Fruit fly (Drosophila melanogaster) whole organism, prepupa: ENCODE data around the gene Syx13.

Source experiments
- Blimp-1 ChIP-seq: fragments of 200-800 bp; sonication (Bioruptor generic); optimal IDR thresholded peaks from 3 replicates; lab custom pipeline; 2017; ENCODE audit warnings: missing biosample characterization, missing genetic modification characterization, mild to moderate bottlenecking, moderate library complexity, missing genetic modification reagents
- CG10631 ChIP-seq: fragments of 200-800 bp; sonication (Bioruptor generic); optimal IDR thresholded peaks from 2 replicates; lab custom pipeline; 2016; ENCODE audit warnings: missing biosample characterization, missing genetic modification characterization
- CG10669 ChIP-seq: fragments of 200-800 bp; sonication (Bioruptor generic); optimal IDR thresholded peaks from 3 replicates; lab custom pipeline; 2018; ENCODE audit warnings: missing biosample characterization, mild to moderate bottlenecking, missing genetic modification characterization, moderate library complexity
- CG11294 ChIP-seq: fragments of 200-800 bp; sonication (Bioruptor generic); IDR thresholded peaks from 2 replicates; pipeline ENCODE4 v1.3.6; 2022; ENCODE audit warnings: missing biosample characterization, missing genetic modification characterization
- CG1621 ChIP-seq: fragments of 200-800 bp; sonication (Bioruptor generic); optimal IDR thresholded peaks from 3 replicates; lab custom pipeline; 2018; ENCODE audit warnings: missing biosample characterization, mild to moderate bottlenecking, missing genetic modification characterization
- CG3032 ChIP-seq: fragments of 200-800 bp; optimal IDR thresholded peaks from 2 replicates; lab custom pipeline; 2019; ENCODE audit warnings: missing biosample characterization, mild to moderate bottlenecking, missing genetic modification characterization, moderate library complexity
- CG31627 ChIP-seq: fragments of 200-800 bp; sonication (Bioruptor generic); optimal IDR thresholded peaks from 3 replicates; lab custom pipeline; 2016; ENCODE audit warnings: missing biosample characterization, missing genetic modification characterization
- CG32006 ChIP-seq: fragments of 200-800 bp; sonication (Bioruptor generic); optimal IDR thresholded peaks from 3 replicates; lab custom pipeline; 2017; ENCODE audit warnings: missing biosample characterization, mild to moderate bottlenecking, missing genetic modification characterization
- CG34406 ChIP-seq: fragments of 200-800 bp; sonication (Bioruptor generic); optimal IDR thresholded peaks from 3 replicates; lab custom pipeline; 2016; ENCODE audit warnings: missing biosample characterization, missing genetic modification characterization
- CG3919 ChIP-seq: fragments of 200-800 bp; sonication (Bioruptor generic); optimal IDR thresholded peaks from 3 replicates; lab custom pipeline; 2016; ENCODE audit warnings: missing biosample characterization, missing genetic modification characterization
- CG6163 ChIP-seq: fragments of 200-800 bp; sonication (Bioruptor generic); IDR thresholded peaks from 3 replicates; pipeline ENCODE4 v1.3.6; 2022; ENCODE audit warnings: missing biosample characterization, missing genetic modification characterization
- CG6276 ChIP-seq: fragments of 200-800 bp; sonication (Bioruptor generic); optimal IDR thresholded peaks from 2 replicates; lab custom pipeline; 2017; ENCODE audit warnings: missing biosample characterization, mild to moderate bottlenecking, missing genetic modification characterization
- CG6792 ChIP-seq: fragments of 200-800 bp; sonication (Bioruptor generic); optimal IDR thresholded peaks from 3 replicates; lab custom pipeline; 2016; ENCODE audit warnings: missing biosample characterization, missing genetic modification characterization
- CG6808 ChIP-seq: fragments of 200-800 bp; sonication (Bioruptor generic); optimal IDR thresholded peaks from 3 replicates; lab custom pipeline; 2017; ENCODE audit warnings: missing biosample characterization, missing genetic modification characterization, mild to moderate bottlenecking, moderate library complexity, missing genetic modification reagents
- CG6854 ChIP-seq: fragments of 200-800 bp; sonication (Bioruptor generic); optimal IDR thresholded peaks from 2 replicates; lab custom pipeline; 2017; ENCODE audit warnings: missing biosample characterization, mild to moderate bottlenecking, missing genetic modification characterization
- CG8319 ChIP-seq: fragments of 200-800 bp; sonication (Bioruptor generic); optimal IDR thresholded peaks from 3 replicates; lab custom pipeline; 2016; ENCODE audit warnings: missing biosample characterization, missing genetic modification characterization
- CG8632 ChIP-seq: fragments of 200-800 bp; sonication (Bioruptor generic); optimal IDR thresholded peaks from 3 replicates; lab custom pipeline; 2016; ENCODE audit warnings: missing biosample characterization, missing genetic modification characterization
- Eip75B ChIP-seq: fragments of 200-800 bp; sonication (Bioruptor generic); optimal IDR thresholded peaks from 3 replicates; lab custom pipeline; 2016; ENCODE audit warnings: missing biosample characterization, missing genetic modification characterization
- Eip78C ChIP-seq: fragments of 200-800 bp; sonication (Bioruptor generic); peaks from one replicate; lab custom pipeline; 2016; ENCODE audit warnings: missing biosample characterization, missing genetic modification characterization
- Eip93F ChIP-seq: fragments of 200-800 bp; sonication (Bioruptor generic); optimal IDR thresholded peaks from 2 replicates; lab custom pipeline; 2016; ENCODE audit warnings: missing biosample characterization, mild to moderate bottlenecking, missing genetic modification characterization
- Hr39 ChIP-seq: fragments of 200-800 bp; sonication (Bioruptor generic); optimal IDR thresholded peaks from 2 replicates; lab custom pipeline; 2016; ENCODE audit warnings: missing biosample characterization, missing genetic modification characterization
- Lpt ChIP-seq: fragments of 200-800 bp; sonication (Bioruptor generic); optimal IDR thresholded peaks from 3 replicates; lab custom pipeline; 2016; ENCODE audit warnings: missing biosample characterization, missing genetic modification characterization
- Met ChIP-seq: fragments of 200-800 bp; sonication (Bioruptor generic); optimal IDR thresholded peaks from 3 replicates; lab custom pipeline; 2016; ENCODE audit warnings: missing biosample characterization, missing genetic modification characterization
- OdsH ChIP-seq: fragments of 200-800 bp; sonication (Bioruptor generic); optimal IDR thresholded peaks from 3 replicates; lab custom pipeline; 2016; ENCODE audit warnings: missing biosample characterization, missing genetic modification characterization
- Smox ChIP-seq: fragments of 200-800 bp; sonication (Bioruptor generic); optimal IDR thresholded peaks from 3 replicates; lab custom pipeline; 2016; ENCODE audit warnings: missing biosample characterization, missing genetic modification characterization
- Sox102F ChIP-seq: fragments of 200-800 bp; sonication (Bioruptor generic); optimal IDR thresholded peaks from 2 replicates; lab custom pipeline; 2016; ENCODE audit warnings: missing biosample characterization, mild to moderate bottlenecking, missing genetic modification characterization
- achi ChIP-seq: fragments of 200-800 bp; sonication (Bioruptor generic); optimal IDR thresholded peaks from 3 replicates; lab custom pipeline; 2016; ENCODE audit warnings: missing biosample characterization, missing genetic modification characterization
- acj6 ChIP-seq: fragments of 200-800 bp; sonication (Bioruptor generic); optimal IDR thresholded peaks from 3 replicates; lab custom pipeline; 2016; ENCODE audit warnings: missing biosample characterization, missing genetic modification characterization
- cyc ChIP-seq: fragments of 200-800 bp; sonication (Bioruptor generic); optimal IDR thresholded peaks from 3 replicates; lab custom pipeline; 2016; ENCODE audit warnings: missing biosample characterization, missing genetic modification characterization
- dsx ChIP-seq: fragments of 200-800 bp; optimal IDR thresholded peaks from 3 replicates; lab custom pipeline; 2019; ENCODE audit warnings: missing biosample characterization, mild to moderate bottlenecking, missing genetic modification characterization, moderate library complexity; ENCODE audit not compliant: poor library complexity, severe bottlenecking
- esn ChIP-seq: fragments of 200-800 bp; sonication (Bioruptor generic); optimal IDR thresholded peaks from 2 replicates; lab custom pipeline; 2016; ENCODE audit warnings: missing biosample characterization, mild to moderate bottlenecking, missing genetic modification characterization, moderate library complexity
- fkh ChIP-seq: fragments of 200-800 bp; sonication (Bioruptor generic); optimal IDR thresholded peaks from 3 replicates; lab custom pipeline; 2017; ENCODE audit warnings: missing biosample characterization, mild to moderate bottlenecking, missing genetic modification characterization, moderate library complexity
- lz ChIP-seq: fragments of 200-800 bp; sonication (Bioruptor generic); optimal IDR thresholded peaks from 3 replicates; lab custom pipeline; 2016; ENCODE audit warnings: missing biosample characterization, missing genetic modification characterization
- pdm3 ChIP-seq: fragments of 200-800 bp; sonication (Bioruptor generic); optimal IDR thresholded peaks from 3 replicates; lab custom pipeline; 2016; ENCODE audit warnings: missing biosample characterization, missing genetic modification characterization
- salr ChIP-seq, 2 experiments: fragments of 200-800 bp; sonication (Bioruptor generic); optimal IDR thresholded peaks; 3 replicates each; lab custom pipeline; 2016 to 2018; ENCODE audit warnings: missing biosample characterization in 2 of 2, missing genetic modification characterization in 2 of 2, mild to moderate bottlenecking in 1 of 2
- ss ChIP-seq, 2 experiments: fragments of 200-800 bp; sonication (Bioruptor generic); optimal IDR thresholded peaks; 2 replicates in 1 of 2; 3 replicates in 1 of 2; lab custom pipeline; 2017 to 2018; ENCODE audit warnings: mild to moderate bottlenecking in 2 of 2, missing biosample characterization in 2 of 2, missing genetic modification characterization in 2 of 2, moderate library complexity in 1 of 2
- svp ChIP-seq: fragments of 200-800 bp; sonication (Bioruptor generic); peaks from one replicate; lab custom pipeline; 2016; ENCODE audit warnings: missing biosample characterization, missing genetic modification characterization
- topi ChIP-seq: fragments of 200-800 bp; sonication (Bioruptor generic); optimal IDR thresholded peaks from 3 replicates; lab custom pipeline; 2016; ENCODE audit warnings: missing biosample characterization, missing genetic modification characterization

Syx13 gene

dm6 chr3L:13031326-13031725, 12.9 kb upstream of the Syx13 start:
- TF ChIP-seq CG6854 (GFP tag; lab: Kevin White, UChicago) (no peak), CG8632 (GFP tag; lab: Kevin White, UChicago) (no peak), Eip93F (GFP tag; lab: Kevin White, UChicago) (no peak), fkh (GFP tag; lab: Kevin White, UChicago) (no peak), CG1621 (tag; lab: Kevin White, UChicago) (no peak), CG3919 (GFP tag; lab: Kevin White, UChicago) (no peak), cyc (GFP tag; lab: Kevin White, UChicago) (no peak), Sox102F (GFP tag; lab: Kevin White, UChicago) (no peak), Blimp-1 (GFP tag; lab: Kevin White, UChicago) (no peak), CG6808 (GFP tag; lab: Kevin White, UChicago) (no peak)

- TF ChIP-seq pdm3 (GFP tag; lab: Kevin White, UChicago) (peak; percentile 33), CG11294 (GFP tag; lab: Robert Waterston, UW) (no peak), CG6163 (no peak), CG10631 (GFP tag; lab: Kevin White, UChicago) (peak; percentile 42), CG8319 (no peak), Hr39 (GFP tag; lab: Kevin White, UChicago) (peak; percentile 3), Met (peak; percentile 10), ss (GFP tag; optimal IDR thresholded peaks at IDR 0.05; lab: Kevin White, UChicago) (peak; percentile 18 to 70), CG6792 (peak; percentile 11), OdsH (GFP tag; lab: Kevin White, UChicago) (peak; percentile 25), Sox102F (GFP tag; lab: Kevin White, UChicago) (peak; percentile 39), lz (GFP tag; lab: Kevin White, UChicago) (peak; percentile 18), topi (GFP tag; lab: Kevin White, UChicago) (peak; percentile 35), CG6808 (GFP tag; lab: Kevin White, UChicago) (no peak), Blimp-1 (GFP tag; lab: Kevin White, UChicago) (no peak), Eip78C (GFP tag; lab: Kevin White, UChicago) (peak; percentile 54), CG10669 (no peak), CG3032 (tag; lab: Kevin White, UChicago) (peak; percentile 33), Smox (no peak), CG31627 (GFP tag; lab: Kevin White, UChicago) (peak; percentile 5), svp (GFP tag; lab: Kevin White, UChicago) (peak; percentile 89), Eip75B (GFP tag; lab: Kevin White, UChicago) (peak; percentile 6), acj6 (peak; percentile 41), esn (GFP tag; lab: Kevin White, UChicago) (peak; percentile 66), fkh (GFP tag; lab: Kevin White, UChicago) (peak; percentile 86), salr (GFP tag; optimal IDR thresholded peaks at IDR 0.05; lab: Kevin White, UChicago) (peak in 1 of 2 experiments; percentile 23), CG32006 (GFP tag; lab: Kevin White, UChicago) (peak; percentile 59), CG6276 (GFP tag; lab: Kevin White, UChicago) (peak; percentile 5), CG3919 (GFP tag; lab: Kevin White, UChicago) (peak; percentile 21), dsx (GFP tag; lab: Kevin White, UChicago) (no peak), CG34406 (peak; percentile 5), Lpt (GFP tag; lab: Kevin White, UChicago) (peak; percentile 18), achi (peak; percentile 31)
Observed at dm6 chr3L:13032085-13032914, 11.9 kb upstream of the Syx13 start.
